Worm (Caenorhabditis elegans): ENCODE measurements around the gene hosl-1.
A peak's percentile ranks its signal among the peaks of the same experiment; 100 is the strongest.

hosl-1 gene

DNA sequence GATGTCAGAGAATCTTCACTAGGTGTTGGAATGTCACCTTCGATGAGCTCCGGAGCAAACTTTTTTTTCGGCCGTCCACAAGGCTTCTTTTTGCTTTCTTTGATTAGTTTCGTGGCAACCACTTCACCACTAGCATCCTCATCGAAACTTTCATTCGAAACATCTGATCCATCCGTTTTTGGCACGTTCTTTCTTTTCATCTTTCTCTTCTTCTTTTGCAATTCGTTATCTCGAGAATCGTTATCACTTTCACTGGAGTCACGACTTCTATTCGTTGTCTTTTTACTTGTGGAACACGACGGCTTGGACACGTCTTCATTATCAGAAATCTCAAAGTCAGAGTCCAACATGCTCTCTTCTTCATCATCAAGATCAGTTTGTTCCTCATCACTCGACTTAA lies 32.7 kb upstream of the hosl-1 start:
- TF ChIP-seq tbx-11 (GFP tag; IDR thresholded peaks at IDR 0.05) (no peak), ceh-13 (GFP tag; optimal IDR thresholded peaks at IDR 0.05) (no peak), scrt-1 (GFP tag; IDR thresholded peaks at IDR 0.05) (no peak), ets-7 (tag; optimal IDR thresholded peaks at IDR 0.05) (no peak)

- no peak for TF ChIP-seq scrt-1 (GFP tag; IDR thresholded peaks at IDR 0.05)
- no peak for TF ChIP-seq tbx-37 (GFP tag; conservative IDR thresholded peaks at IDR 0.05)
- TF ChIP-seq B0310.2 (tag; optimal IDR thresholded peaks at IDR 0.05), result no peak
- no peak for TF ChIP-seq ets-7 (tag; optimal IDR thresholded peaks at IDR 0.05)
- TF ChIP-seq hmg-4 (GFP tag; optimal IDR thresholded peaks at IDR 0.05), result no peak
- TF ChIP-seq pes-1 (GFP tag; IDR thresholded peaks at IDR 0.05), result no peak
- TF ChIP-seq F13C5.2 (tag; optimal IDR thresholded peaks at IDR 0.05), result no peak
- TF ChIP-seq tra-4 (tag; optimal IDR thresholded peaks at IDR 0.05), result no peak
Observed at ce11 chrX:4605828-4606227, 31.1 kb upstream of the hosl-1 start, which contains the start of gene spat-3. TSS of gene spat-3 (minus strand) at chrX:4605928.

DNA sequence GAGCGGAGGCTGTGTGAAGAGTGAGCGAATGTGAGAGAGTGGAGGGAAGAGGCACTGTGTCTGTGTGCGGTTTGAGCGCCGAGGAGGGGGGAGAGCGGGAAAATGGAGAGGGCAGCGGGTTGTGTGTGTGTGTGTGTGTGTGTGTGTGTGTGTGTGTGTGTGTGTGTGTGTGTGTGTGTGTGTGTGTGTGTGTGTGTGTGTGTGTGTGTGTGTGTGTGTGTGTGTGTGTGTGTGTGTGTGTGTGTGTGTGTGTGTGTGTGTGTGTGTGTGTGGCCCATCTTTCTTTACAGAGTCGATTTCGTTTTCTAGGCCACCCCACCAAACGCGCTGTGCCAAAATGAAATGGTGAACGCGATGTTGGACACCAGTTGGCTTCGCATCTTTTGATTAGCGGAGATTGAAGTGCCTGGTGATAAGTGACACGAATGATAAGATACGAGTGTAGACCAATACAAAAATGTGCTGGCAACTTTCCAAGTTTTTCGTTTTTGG lies 30.5 kb upstream of the hosl-1 start:
- peak; percentile 51; the same call in 1 of the 2 replicates for TF ChIP-seq flt-1 (GFP tag; IDR thresholded peaks at IDR 0.05)
- peak; percentile 24 for TF ChIP-seq tra-4 (tag; optimal IDR thresholded peaks at IDR 0.05)
- peak; percentile 48 for TF ChIP-seq ceh-36 (tag; optimal IDR thresholded peaks at IDR 0.05)
- 0 out of 2 replicates have a peak, but pooled peaks have one; percentile 43 for TF ChIP-seq tbx-11 (GFP tag; IDR thresholded peaks at IDR 0.05)
- TF ChIP-seq tbx-37 (GFP tag; conservative IDR thresholded peaks at IDR 0.05), result peak; percentile 49; the same call in 1 of the 2 replicates
- TF ChIP-seq hmbx-1 (tag; optimal IDR thresholded peaks at IDR 0.05), result peak; percentile 53
- TF ChIP-seq hmg-4 (GFP tag; optimal IDR thresholded peaks at IDR 0.05), result peak; percentile 95
- TF ChIP-seq B0310.2 (tag; optimal IDR thresholded peaks at IDR 0.05), result peak; percentile 74
- TF ChIP-seq F13C5.2 (tag; optimal IDR thresholded peaks at IDR 0.05), result peak; percentile 82
- TF ChIP-seq ceh-13 (GFP tag; optimal IDR thresholded peaks at IDR 0.05), result peak; percentile 45

- TF ChIP-seq tra-4 (tag; optimal IDR thresholded peaks at IDR 0.05), result no peak
- no peak for TF ChIP-seq ets-7 (tag; optimal IDR thresholded peaks at IDR 0.05)
- TF ChIP-seq B0310.2 (tag; optimal IDR thresholded peaks at IDR 0.05), result no peak
- TF ChIP-seq ama-1 (optimal IDR thresholded peaks at IDR 0.05), result no peak
- TF ChIP-seq F13C5.2 (tag; optimal IDR thresholded peaks at IDR 0.05), result no peak
- TF ChIP-seq hmbx-1 (tag; optimal IDR thresholded peaks at IDR 0.05), result no peak
- TF ChIP-seq ceh-36 (tag; optimal IDR thresholded peaks at IDR 0.05), result no peak
- TF ChIP-seq scrt-1 (GFP tag; IDR thresholded peaks at IDR 0.05), result no peak
- TF ChIP-seq hnd-1 (tag; optimal IDR thresholded peaks at IDR 0.05), result no peak
- no peak for TF ChIP-seq sea-1 (GFP tag; conservative IDR thresholded peaks at IDR 0.05)
- TF ChIP-seq tbx-37 (GFP tag; conservative IDR thresholded peaks at IDR 0.05), result no peak
- no peak for TF ChIP-seq flt-1 (GFP tag; IDR thresholded peaks at IDR 0.05)
- TF ChIP-seq hmg-4 (GFP tag; optimal IDR thresholded peaks at IDR 0.05), result no peak
- no peak for TF ChIP-seq tbx-11 (GFP tag; IDR thresholded peaks at IDR 0.05)
- TF ChIP-seq aly-1 (tag; optimal IDR thresholded peaks at IDR 0.05), result no peak
- no peak for TF ChIP-seq ceh-13 (GFP tag; optimal IDR thresholded peaks at IDR 0.05)
- TF ChIP-seq pes-1 (GFP tag; IDR thresholded peaks at IDR 0.05), result no peak
Observed at ce11 chrX:4607300-4607699, 29.6 kb upstream of the hosl-1 start.

DNA sequence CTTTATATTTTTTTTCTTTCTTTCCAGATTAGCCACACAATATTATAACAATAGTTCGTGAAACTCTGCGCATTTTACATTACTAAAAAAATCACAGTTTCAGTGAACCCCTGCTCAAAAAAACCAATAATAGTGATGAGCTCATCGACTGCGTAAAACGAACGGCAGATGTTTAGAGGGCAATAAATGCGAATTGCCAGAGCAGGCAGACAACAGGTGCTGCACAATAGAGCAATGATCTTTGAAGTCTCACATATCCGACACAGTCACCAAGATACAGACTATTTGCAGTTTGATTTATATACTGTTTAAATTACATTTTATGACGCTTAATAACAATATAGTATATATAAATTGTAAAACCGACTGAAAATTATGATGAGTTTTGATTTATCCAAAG lies 27.3 kb upstream of the hosl-1 start:
- TF ChIP-seq pes-1 (GFP tag; IDR thresholded peaks at IDR 0.05) (no peak), ets-7 (tag; optimal IDR thresholded peaks at IDR 0.05) (no peak), ama-1 (optimal IDR thresholded peaks at IDR 0.05) (no peak), ceh-36 (tag; optimal IDR thresholded peaks at IDR 0.05) (no peak), hmg-4 (GFP tag; optimal IDR thresholded peaks at IDR 0.05) (no peak), hnd-1 (tag; optimal IDR thresholded peaks at IDR 0.05) (no peak), tbx-37 (GFP tag; conservative IDR thresholded peaks at IDR 0.05) (no peak), ceh-13 (GFP tag; optimal IDR thresholded peaks at IDR 0.05) (no peak)

DNA sequence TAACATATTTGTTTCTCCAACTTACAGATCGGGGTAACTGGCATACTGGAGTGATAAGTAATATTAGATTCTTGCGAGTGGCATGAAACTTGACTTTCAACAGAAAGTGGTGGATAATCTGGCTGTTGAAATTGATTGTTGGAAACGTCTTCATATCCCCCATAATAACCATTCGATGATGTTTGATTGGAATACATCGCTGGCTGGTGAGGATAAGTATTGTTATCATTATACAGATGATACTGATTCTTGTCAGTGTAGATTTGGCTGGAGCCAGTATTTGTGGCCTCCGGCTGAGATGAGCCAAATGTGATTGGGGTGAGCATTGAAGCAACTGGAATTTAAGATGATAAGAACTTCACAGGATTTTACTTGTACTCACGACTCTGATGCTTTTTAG lies 21.9 kb upstream of the hosl-1 start:
- TF ChIP-seq ceh-36 (tag; optimal IDR thresholded peaks at IDR 0.05) (no peak), ama-1 (optimal IDR thresholded peaks at IDR 0.05) (no peak), B0310.2 (tag; optimal IDR thresholded peaks at IDR 0.05) (no peak), aly-1 (tag; optimal IDR thresholded peaks at IDR 0.05) (no peak), tra-4 (tag; optimal IDR thresholded peaks at IDR 0.05) (no peak), ceh-13 (GFP tag; optimal IDR thresholded peaks at IDR 0.05) (no peak), flt-1 (GFP tag; IDR thresholded peaks at IDR 0.05) (no peak), ets-7 (tag; optimal IDR thresholded peaks at IDR 0.05) (no peak), sea-1 (GFP tag; conservative IDR thresholded peaks at IDR 0.05) (no peak)

DNA sequence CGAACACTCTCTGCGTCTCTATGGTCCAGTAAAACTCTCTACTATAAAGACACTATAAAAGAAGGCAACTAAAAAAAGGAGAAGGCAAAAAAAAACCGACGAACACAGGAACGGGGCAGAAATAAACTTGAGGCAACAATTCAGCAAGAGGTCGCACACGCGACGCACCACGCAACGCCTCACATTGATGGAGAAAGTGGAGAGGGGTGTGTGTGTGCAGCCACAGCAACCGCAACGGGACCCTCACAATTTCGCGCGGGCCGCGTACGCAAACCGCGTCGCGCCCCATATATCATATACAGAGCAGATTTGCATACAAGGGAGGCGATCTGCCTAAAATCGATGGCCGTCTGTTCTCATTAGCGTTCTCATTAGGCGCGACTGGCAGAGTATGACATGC lies 20.1 kb upstream of the hosl-1 start:
- TF ChIP-seq hmg-4 (GFP tag; optimal IDR thresholded peaks at IDR 0.05) (peak; percentile 77), pes-1 (GFP tag; IDR thresholded peaks at IDR 0.05) (peak; percentile 50), hnd-1 (tag; optimal IDR thresholded peaks at IDR 0.05) (no peak), aly-1 (tag; optimal IDR thresholded peaks at IDR 0.05) (peak; percentile 37), F13C5.2 (tag; optimal IDR thresholded peaks at IDR 0.05) (peak; percentile 38), ets-7 (tag; optimal IDR thresholded peaks at IDR 0.05) (peak; percentile 0), ceh-36 (tag; optimal IDR thresholded peaks at IDR 0.05) (no peak), B0310.2 (tag; optimal IDR thresholded peaks at IDR 0.05) (peak; percentile 16), scrt-1 (GFP tag; IDR thresholded peaks at IDR 0.05) (peak; percentile 64; the same call in 1 of the 2 replicates), sea-1 (GFP tag; conservative IDR thresholded peaks at IDR 0.05) (peak; percentile 67; the same call in 1 of the 2 replicates)

- TF ChIP-seq aly-1 (tag; optimal IDR thresholded peaks at IDR 0.05) (no peak), B0310.2 (tag; optimal IDR thresholded peaks at IDR 0.05) (no peak), ceh-36 (tag; optimal IDR thresholded peaks at IDR 0.05) (no peak), ets-7 (tag; optimal IDR thresholded peaks at IDR 0.05) (no peak), hnd-1 (tag; optimal IDR thresholded peaks at IDR 0.05) (no peak), ama-1 (optimal IDR thresholded peaks at IDR 0.05) (no peak), hmbx-1 (tag; optimal IDR thresholded peaks at IDR 0.05) (no peak), hmg-4 (GFP tag; optimal IDR thresholded peaks at IDR 0.05) (no peak)
Observed at ce11 chrX:4619582-4619981, 17.3 kb upstream of the hosl-1 start, which contains the start of gene pqn-65. TSS of gene pqn-65 (minus strand) at chrX:4619635.
